Fruit fly (Drosophila melanogaster) whole organism, embryonic: ENCODE measurements around the gene p-cup.
A peak's percentile ranks its signal among the peaks of the same experiment; 100 is the strongest.

ENCODE experiments used
- ATbp ChIP-seq: fragments of 200-800 bp; sonication (Bioruptor generic); optimal IDR thresholded peaks from 2 replicates; lab custom pipeline; 2017; ENCODE audit warnings: missing biosample characterization, mild to moderate bottlenecking, missing genetic modification characterization, missing genetic modification reagents
- CG10209 ChIP-seq: fragments of 200-800 bp; sonication (Bioruptor generic); optimal IDR thresholded peaks from 3 replicates; lab custom pipeline; 2017; ENCODE audit warnings: missing biosample characterization, mild to moderate bottlenecking, missing genetic modification characterization, missing genetic modification reagents
- CG1024 ChIP-seq: fragments of 200-800 bp; sonication (Bioruptor generic); IDR thresholded peaks from 2 replicates; pipeline ENCODE4 v1.3.6; 2022; ENCODE audit warnings: missing biosample characterization, missing genetic modification characterization
- CG10321 ChIP-seq: fragments of 200-800 bp; sonication (Bioruptor generic); IDR thresholded peaks from 2 replicates; pipeline ENCODE4 v1.3.6; 2022; ENCODE audit warnings: missing biosample characterization, missing genetic modification characterization
- CG10431 ChIP-seq: fragments of 200-800 bp; sonication (Bioruptor generic); optimal IDR thresholded peaks from 3 replicates; lab custom pipeline; 2018; ENCODE audit warnings: missing biosample characterization, mild to moderate bottlenecking, missing genetic modification characterization
- CG11696 ChIP-seq: fragments of 200-800 bp; sonication (Bioruptor generic); IDR thresholded peaks from 2 replicates; pipeline ENCODE4 v1.3.6; 2022; ENCODE audit warnings: missing biosample characterization, missing genetic modification characterization
- CG16779 ChIP-seq: fragments of 200-800 bp; sonication (Bioruptor generic); IDR thresholded peaks from 2 replicates; pipeline ENCODE4 v1.3.6; 2022; ENCODE audit warnings: missing biosample characterization, missing genetic modification characterization
- CG18011 ChIP-seq: fragments of 200-800 bp; sonication (Bioruptor generic); optimal IDR thresholded peaks from 2 replicates; lab custom pipeline; 2017; ENCODE audit warnings: missing biosample characterization, missing genetic modification characterization, mild to moderate bottlenecking, moderate library complexity, missing genotype
- CG2875 ChIP-seq: fragments of 200-800 bp; sonication (Bioruptor generic); optimal IDR thresholded peaks from 2 replicates; lab custom pipeline; 2017; ENCODE audit warnings: missing biosample characterization, mild to moderate bottlenecking, missing genetic modification characterization, missing genetic modification reagents
- CG3407 ChIP-seq: fragments of 200-800 bp; sonication (Bioruptor generic); optimal IDR thresholded peaks from 2 replicates; lab custom pipeline; 2018; ENCODE audit warnings: missing biosample characterization, mild to moderate bottlenecking, missing genetic modification characterization
- CG3995 ChIP-seq: fragments of 200-800 bp; sonication (Bioruptor generic); optimal IDR thresholded peaks from 3 replicates; lab custom pipeline; 2016; ENCODE audit warnings: missing biosample characterization, missing genetic modification characterization
- CG4404 ChIP-seq: fragments of 200-800 bp; sonication (Bioruptor generic); IDR thresholded peaks from 2 replicates; pipeline ENCODE4 v1.3.6; 2022; ENCODE audit warnings: missing biosample characterization, missing genetic modification characterization
- CG6272 ChIP-seq: fragments of 200-800 bp; sonication (Bioruptor generic); IDR thresholded peaks from 2 replicates; pipeline ENCODE4 v1.3.6; 2022; ENCODE audit warnings: missing biosample characterization, missing genetic modification characterization
- CG6683 ChIP-seq: fragments of 200-800 bp; sonication (Bioruptor generic); optimal IDR thresholded peaks from 2 replicates; lab custom pipeline; 2017; ENCODE audit warnings: missing biosample characterization, mild to moderate bottlenecking, missing genetic modification characterization, missing genetic modification reagents
- CG8281 ChIP-seq: fragments of 200-800 bp; sonication (Bioruptor generic); optimal IDR thresholded peaks from 2 replicates; lab custom pipeline; 2018; ENCODE audit warnings: missing biosample characterization, mild to moderate bottlenecking, missing genetic modification characterization, moderate library complexity
- CG9215 ChIP-seq: fragments of 200-800 bp; sonication (Bioruptor generic); IDR thresholded peaks from 2 replicates; pipeline ENCODE4 v1.3.6; 2022; ENCODE audit warnings: missing biosample characterization, missing genetic modification characterization
- CHES-1-like ChIP-seq: fragments of 200-800 bp; sonication (Bioruptor generic); optimal IDR thresholded peaks from 2 replicates; lab custom pipeline; 2016; ENCODE audit warnings: missing biosample characterization, missing genetic modification characterization
- CTCF ChIP-seq: fragments of 200-800 bp; sonication (Bioruptor generic); optimal IDR thresholded peaks from 2 replicates; lab custom pipeline; 2017; ENCODE audit warnings: missing biosample characterization, mild to moderate bottlenecking, missing genetic modification characterization, moderate library complexity
- CkIIα-i1 ChIP-seq: fragments of 200-800 bp; sonication (Bioruptor generic); IDR thresholded peaks from 2 replicates; pipeline ENCODE4 v1.3.6; 2022; ENCODE audit warnings: missing biosample characterization, missing genetic modification characterization
- CoRest ChIP-seq: fragments of 200-800 bp; sonication (Bioruptor generic); optimal IDR thresholded peaks from 3 replicates; lab custom pipeline; 2018; ENCODE audit warnings: missing biosample characterization, mild to moderate bottlenecking, missing genetic modification characterization, moderate library complexity
- D ChIP-seq, 2 experiments: fragments of 200-800 bp in 1 of 2; fragments of >200 bp in 1 of 2; sonication (Bioruptor generic) in 1 of 2; optimal IDR thresholded peaks; 2 replicates in 1 of 2; 3 replicates in 1 of 2; lab custom pipeline; 2017; ENCODE audit warnings: mild to moderate bottlenecking in 1 of 2, missing biosample characterization in 1 of 2, missing genetic modification characterization in 1 of 2, missing genetic modification reagents in 1 of 2
- Elba2 ChIP-seq: fragments of 200-800 bp; sonication (Bioruptor generic); optimal IDR thresholded peaks from 3 replicates; lab custom pipeline; 2016; ENCODE audit warnings: missing biosample characterization, missing genetic modification characterization
- Gug ChIP-seq: fragments of 200-800 bp; sonication (Bioruptor generic); IDR thresholded peaks from 4 replicates; pipeline ENCODE4 v1.3.6; 2022; ENCODE audit warnings: missing biosample characterization, missing genetic modification characterization
- Hr51 ChIP-seq, 2 experiments: fragments of 200-800 bp; sonication (Bioruptor generic); optimal IDR thresholded peaks; 2 replicates in 1 of 2; 3 replicates in 1 of 2; lab custom pipeline; 2016 to 2018; ENCODE audit warnings: missing biosample characterization in 2 of 2, missing genetic modification characterization in 2 of 2, mild to moderate bottlenecking in 1 of 2, moderate library complexity in 1 of 2
- Lhr ChIP-seq: fragments of 200-800 bp; sonication (Bioruptor generic); optimal IDR thresholded peaks from 3 replicates; lab custom pipeline; 2017; ENCODE audit warnings: mild to moderate bottlenecking, missing biosample characterization, missing genetic modification reagents, missing genetic modification characterization
- Neu2 ChIP-seq: fragments of 200-800 bp; sonication (Bioruptor generic); optimal IDR thresholded peaks from 3 replicates; lab custom pipeline; 2016; ENCODE audit warnings: missing biosample characterization, missing genetic modification characterization, borderline replicate concordance
- Nf-YB ChIP-seq: fragments of 200-800 bp; sonication (Bioruptor generic); optimal IDR thresholded peaks from 3 replicates; lab custom pipeline; 2019; ENCODE audit warnings: missing biosample characterization, mild to moderate bottlenecking, missing genetic modification characterization, moderate library complexity
- Opbp ChIP-seq: fragments of 200-800 bp; sonication (Bioruptor generic); IDR thresholded peaks from 3 replicates; pipeline ENCODE4 v1.3.6; 2022; ENCODE audit warnings: missing biosample characterization, missing genetic modification characterization; ENCODE audit not compliant: partially characterized antibody
- Six4 ChIP-seq: fragments of 200-800 bp; sonication (Bioruptor generic); optimal IDR thresholded peaks from 2 replicates; lab custom pipeline; 2016; ENCODE audit warnings: missing biosample characterization, missing genetic modification characterization
- Sox102F ChIP-seq: fragments of 200-800 bp; sonication (Bioruptor generic); optimal IDR thresholded peaks from 2 replicates; lab custom pipeline; 2018; ENCODE audit warnings: missing biosample characterization, mild to moderate bottlenecking, missing genetic modification characterization, moderate library complexity
- Sry-β ChIP-seq: fragments of 200-800 bp; sonication (Bioruptor generic); optimal IDR thresholded peaks from 2 replicates; lab custom pipeline; 2018; ENCODE audit warnings: missing biosample characterization, mild to moderate bottlenecking, missing genetic modification characterization, moderate library complexity
- TFAM ChIP-seq: fragments of 200-800 bp; sonication (Bioruptor generic); optimal IDR thresholded peaks from 2 replicates; lab custom pipeline; 2017; ENCODE audit warnings: missing biosample characterization, missing genetic modification characterization, inconsistent platforms
- amos ChIP-seq: fragments of 200-800 bp; sonication (Bioruptor generic); IDR thresholded peaks from 2 replicates; pipeline ENCODE4 v1.3.6; 2022; ENCODE audit warnings: missing biosample characterization, missing genetic modification characterization; ENCODE audit not compliant: partially characterized antibody
- bab2 ChIP-seq: fragments of 200-800 bp; sonication (Bioruptor generic); optimal IDR thresholded peaks from 2 replicates; lab custom pipeline; 2016; ENCODE audit warnings: missing biosample characterization, missing genetic modification characterization
- ci ChIP-seq: fragments of 200-800 bp; sonication (Bioruptor generic); IDR thresholded peaks from 3 replicates; pipeline ENCODE4 v1.3.6; 2022; ENCODE audit warnings: missing biosample characterization, missing genetic modification characterization
- da ChIP-seq: fragments of 200-800 bp; sonication (Bioruptor generic); optimal IDR thresholded peaks from 2 replicates; lab custom pipeline; 2016; ENCODE audit warnings: missing biosample characterization, missing genetic modification characterization
- dm ChIP-seq: fragments of 200-800 bp; sonication (Bioruptor generic); optimal IDR thresholded peaks from 3 replicates; lab custom pipeline; 2016; ENCODE audit warnings: missing biosample characterization, missing genetic modification characterization
- dpn ChIP-seq, 2 experiments: fragments of 200-800 bp; sonication (Bioruptor generic); optimal IDR thresholded peaks; 3 replicates each; lab custom pipeline; 2016; ENCODE audit warnings: missing biosample characterization in 2 of 2, missing genetic modification characterization in 2 of 2
- fd64A ChIP-seq: fragments of 200-800 bp; sonication (Bioruptor generic); optimal IDR thresholded peaks from 3 replicates; lab custom pipeline; 2018; ENCODE audit warnings: missing biosample characterization, mild to moderate bottlenecking, missing genetic modification characterization
- ftz-f1 ChIP-seq: fragments of 200-800 bp; sonication (Bioruptor generic); optimal IDR thresholded peaks from 2 replicates; lab custom pipeline; 2016; ENCODE audit warnings: missing biosample characterization, missing genetic modification characterization
- gce ChIP-seq: fragments of 200-800 bp; sonication (Bioruptor generic); IDR thresholded peaks from 3 replicates; pipeline ENCODE4 v1.3.6; 2022; ENCODE audit warnings: missing biosample characterization, missing genetic modification characterization
- gt ChIP-seq: fragments of 200-800 bp; sonication (Bioruptor generic); IDR thresholded peaks from 2 replicates; pipeline ENCODE4 v1.3.6; 2022; ENCODE audit warnings: missing biosample characterization, missing genetic modification characterization
- hkb ChIP-seq, 2 experiments: fragments of 200-800 bp in 1 of 2; fragments of >200 bp in 1 of 2; sonication (Bioruptor generic) in 1 of 2; IDR thresholded peaks in 1 of 2; optimal IDR thresholded peaks in 1 of 2; 2 replicates each; pipeline versions ENCODE4 v1.3.6 to Lab custom; 2017 to 2022; ENCODE audit warnings: missing biosample characterization in 1 of 2, missing genetic modification characterization in 1 of 2
- jing ChIP-seq: fragments of 200-800 bp; sonication (Bioruptor generic); optimal IDR thresholded peaks from 2 replicates; lab custom pipeline; 2018; ENCODE audit warnings: missing biosample characterization, mild to moderate bottlenecking, missing genetic modification characterization
- odd ChIP-seq: fragments of 200-800 bp; sonication (Bioruptor generic); optimal IDR thresholded peaks from 2 replicates; lab custom pipeline; 2017; ENCODE audit warnings: missing biosample characterization, mild to moderate bottlenecking, missing genetic modification characterization
- pb ChIP-seq: fragments of 200-800 bp; sonication (Bioruptor generic); optimal IDR thresholded peaks from 3 replicates; lab custom pipeline; 2016; ENCODE audit warnings: missing biosample characterization, missing genetic modification characterization
- pita ChIP-seq: fragments of 200-800 bp; sonication (Bioruptor generic); optimal IDR thresholded peaks from 2 replicates; lab custom pipeline; 2017; ENCODE audit warnings: missing biosample characterization, mild to moderate bottlenecking, missing genetic modification characterization
- ranshi ChIP-seq: fragments of 200-800 bp; sonication (Bioruptor generic); IDR thresholded peaks from 2 replicates; pipeline ENCODE4 v1.3.6; 2022; ENCODE audit warnings: missing biosample characterization, missing genetic modification characterization
- vnd ChIP-seq: fragments of 200-800 bp; sonication (Bioruptor generic); IDR thresholded peaks from 3 replicates; pipeline ENCODE4 v1.3.6; 2022; ENCODE audit warnings: missing biosample characterization, missing genetic modification characterization; ENCODE audit not compliant: partially characterized antibody

Gene p-cup

DNA sequence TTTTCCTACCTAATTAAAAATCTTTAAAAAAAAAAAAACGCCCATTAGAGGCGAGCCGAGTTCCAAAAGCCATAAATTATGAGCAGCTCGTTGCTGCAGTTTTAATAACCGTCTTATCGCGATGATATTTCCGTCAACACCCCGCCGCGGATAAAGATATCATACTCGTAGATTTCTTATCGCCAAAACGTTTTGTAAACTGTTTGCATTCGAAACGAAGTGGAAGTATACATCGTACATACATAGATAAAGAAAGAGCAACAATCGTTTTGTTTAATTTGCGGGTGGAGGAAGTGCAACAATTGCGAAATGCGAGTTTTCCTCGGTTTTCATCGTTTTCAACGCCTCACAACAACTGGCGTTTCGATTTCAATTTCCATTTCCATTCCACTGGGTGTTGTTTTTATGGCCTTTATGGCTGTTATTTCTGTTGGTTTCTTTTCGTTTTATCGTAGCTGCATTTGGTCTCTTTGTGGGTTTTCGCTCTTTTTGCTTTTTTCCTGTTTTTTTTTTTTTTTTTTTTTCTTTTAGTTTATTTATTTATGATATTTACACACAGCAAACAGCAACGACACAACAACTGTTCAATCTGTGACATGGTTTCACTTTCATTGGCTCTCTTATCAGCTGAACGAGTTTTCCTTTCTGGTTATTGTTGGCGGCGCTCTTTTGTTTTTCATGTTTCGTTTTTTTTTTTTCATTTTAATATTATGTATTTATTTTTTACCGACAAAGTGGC, 24.5 kb upstream of the p-cup start (continued):
- no peak for TF ChIP-seq Sry-β
- no peak for TF ChIP-seq gt (GFP tag; lab: Robert Waterston, UW)
- no peak for TF ChIP-seq CG6683 (GFP tag; lab: Kevin White, UChicago)
- TF ChIP-seq fd64A (GFP tag; lab: Kevin White, UChicago): no peak
- TF ChIP-seq CG16779 (GFP tag; lab: Robert Waterston, UW): no peak
- TF ChIP-seq CG1024: 0 out of 2 replicates have a peak, but pooled peaks have one; percentile 13
- no peak for TF ChIP-seq CG9215 (GFP tag; lab: Robert Waterston, UW)
- TF ChIP-seq CG6272: no peak
- no peak for TF ChIP-seq ftz-f1
- no peak for TF ChIP-seq Opbp (GFP tag; lab: Robert Waterston, UW)
- no peak for TF ChIP-seq CG18011 (GFP tag; lab: Kevin White, UChicago)
- TF ChIP-seq CkIIα-i1 (GFP tag; lab: Robert Waterston, UW): no peak
- TF ChIP-seq pita: no peak
- no peak for TF ChIP-seq amos (GFP tag; lab: Robert Waterston, UW)
- TF ChIP-seq CG10431 (GFP tag; lab: Kevin White, UChicago): peak; percentile 34
- TF ChIP-seq CG10321 (GFP tag; lab: Robert Waterston, UW): no peak
- TF ChIP-seq Nf-YB (GFP tag; lab: Kevin White, UChicago): no peak
- TF ChIP-seq CTCF (GFP tag; lab: Kevin White, UChicago): no peak
- peak; percentile 69 for TF ChIP-seq CG3407 (GFP tag; lab: Kevin White, UChicago)
- peak; percentile 53 for TF ChIP-seq CG2875 (GFP tag; lab: Kevin White, UChicago)
- TF ChIP-seq Neu2: no peak
- TF ChIP-seq CG4404 (GFP tag; lab: Robert Waterston, UW): no peak
- TF ChIP-seq dpn (GFP tag; optimal IDR thresholded peaks at IDR 0.05; lab: Kevin White, UChicago): no peak
- TF ChIP-seq TFAM: no peak
- peak; percentile 79 for TF ChIP-seq ATbp
- no peak for TF ChIP-seq pb (GFP tag; lab: Kevin White, UChicago)
- peak in 1 of 2 experiments; percentile 10 for TF ChIP-seq Hr51 (GFP tag; optimal IDR thresholded peaks at IDR 0.05; lab: Kevin White, UChicago)
- TF ChIP-seq CHES-1-like: no peak
- TF ChIP-seq Six4: peak; percentile 30
- TF ChIP-seq Lhr: peak; percentile 18
- TF ChIP-seq Sox102F (GFP tag; lab: Kevin White, UChicago): peak; percentile 32
- no peak for TF ChIP-seq Elba2 (GFP tag; lab: Kevin White, UChicago)
- peak; percentile 70 for TF ChIP-seq ci (GFP tag; lab: Robert Waterston, UW)
- TF ChIP-seq odd (GFP tag; lab: Kevin White, UChicago): peak; percentile 34
- no peak for TF ChIP-seq CG8281 (tag; lab: Kevin White, UChicago)
- TF ChIP-seq CG10209 (GFP tag; lab: Kevin White, UChicago): peak; percentile 11
- no peak for TF ChIP-seq CG3995 (GFP tag; lab: Kevin White, UChicago)
- no peak for TF ChIP-seq bab2
- TF ChIP-seq ranshi (GFP tag; lab: Robert Waterston, UW): no peak
- no peak for TF ChIP-seq jing (GFP tag; lab: Kevin White, UChicago)
- no peak for TF ChIP-seq da
- TF ChIP-seq vnd: no peak
- TF ChIP-seq dm (GFP tag; lab: Kevin White, UChicago): no peak
- peak; percentile 42; the same call in 1 of the 3 replicates for TF ChIP-seq gce
- no peak for TF ChIP-seq CoRest (tag; lab: Kevin White, UChicago)
- no peak for TF ChIP-seq Gug (GFP tag; lab: Robert Waterston, UW)
- TF ChIP-seq CG11696 (GFP tag; lab: Robert Waterston, UW): 0 out of 2 replicates have a peak, but pooled peaks have one; percentile 12
- no peak for TF ChIP-seq hkb (optimal IDR thresholded peaks at IDR 0.05; lab: Kevin White, UChicago)
- TF ChIP-seq hkb (GFP tag; IDR thresholded peaks at IDR 0.05; lab: Robert Waterston, UW): peak; percentile 24; the same call in 1 of the 2 replicates
- no peak for TF ChIP-seq D (optimal IDR thresholded peaks at IDR 0.05; lab: Kevin White, UChicago)
- TF ChIP-seq D (GFP tag; optimal IDR thresholded peaks at IDR 0.05; lab: Kevin White, UChicago): peak; percentile 29
